Worm (Caenorhabditis elegans) whole organism, L3 larva: ENCODE results near the gene fbxa-5.

ENCODE experiments used
- hmg-11 ChIP-seq: sonication (generic microtip); optimal IDR thresholded peaks from 2 replicates; lab custom pipeline; 2016; ENCODE audit warnings: missing genetic modification characterization, missing compliant biosample characterization
- nhr-12 ChIP-seq: fragments of 150-350 bp; optimal IDR thresholded peaks from 2 replicates; lab custom pipeline; 2014; ENCODE audit warnings: missing biosample characterization, missing genetic modification characterization
- nhr-28 ChIP-seq: fragments of 150-350 bp; optimal IDR thresholded peaks from 2 replicates; lab custom pipeline; 2014; ENCODE audit warnings: missing biosample characterization, missing genetic modification characterization
- nhr-77 ChIP-seq: fragments of 150-350 bp; optimal IDR thresholded peaks from 2 replicates; lab custom pipeline; 2014; ENCODE audit warnings: missing biosample characterization, missing genetic modification characterization
- sea-2 ChIP-seq: fragments of 150-350 bp; sonication (generic microtip); optimal IDR thresholded peaks from 4 replicates; lab custom pipeline; 2014; ENCODE audit warnings: missing biosample characterization, missing genetic modification reagents, missing genetic modification characterization
- ztf-11 ChIP-seq: fragments of 150-350 bp; optimal IDR thresholded peaks from 2 replicates; lab custom pipeline; 2014; ENCODE audit warnings: missing biosample characterization, missing genetic modification characterization

- TF ChIP-seq hmg-11 (tag; lab: Kevin White, UChicago) (no peak), sea-2 (GFP tag; lab: Kevin White, UChicago) (no peak), nhr-28 (tag; lab: Kevin White, UChicago) (no peak), ztf-11 (tag; lab: Kevin White, UChicago) (no peak), nhr-77 (tag; lab: Kevin White, UChicago) (no peak), nhr-12 (tag; lab: Kevin White, UChicago) (no peak)
Measured at ce11 chrIII:1384694-1385093, 44.6 kb upstream of the fbxa-5 start.
